Worm (Caenorhabditis elegans): Measurements from ENCODE around the gene cyc-2.1.
"Not testable (repeated sequence)": the region's sequence is repeated elsewhere in the genome, so short reads cannot be mapped to it uniquely, and the experiment has no call there.

cyc-2.1 gene

ce11 chrIV:4725478-4725920, 23.3 kb downstream of the cyc-2.1 start (continued):
- TF ChIP-seq pha-4 (GFP tag; IDR thresholded peaks at IDR 0.05) (peak; percentile 99), hlh-11 (tag; optimal IDR thresholded peaks at IDR 0.05) (peak; percentile 86), nhr-102 (tag; optimal IDR thresholded peaks at IDR 0.05) (peak; percentile 96), T20F7.1 (GFP tag; optimal IDR thresholded peaks at IDR 0.05) (peak; percentile 91), F44E2.7 (GFP tag; IDR thresholded peaks at IDR 0.05) (peak; percentile 92), nhr-11 (tag; optimal IDR thresholded peaks at IDR 0.05) (peak; percentile 30), F49E8.2 (tag; optimal IDR thresholded peaks at IDR 0.05; ENCODE audit: borderline replicate concordance) (peak; percentile 49), jun-1 (tag; optimal IDR thresholded peaks at IDR 0.05) (peak; percentile 1), egl-43 (GFP tag; IDR thresholded peaks at IDR 0.05) (peak; percentile 99), lsy-2 (tag; optimal IDR thresholded peaks at IDR 0.05) (peak; percentile 96 to 97), lin-15B (tag; optimal IDR thresholded peaks at IDR 0.05) (peak; percentile 13), lin-38 (GFP tag; IDR thresholded peaks at IDR 0.05) (peak; percentile 100), zfp-2 (tag; optimal IDR thresholded peaks at IDR 0.05) (peak; percentile 82), nhr-77 (tag; optimal IDR thresholded peaks at IDR 0.05) (peak; percentile 59), dmd-8 (GFP tag; IDR thresholded peaks at IDR 0.05) (peak; percentile 81), saeg-2 (GFP tag; IDR thresholded peaks at IDR 0.05) (peak; percentile 100), ceh-20 (GFP tag; IDR thresholded peaks at IDR 0.05) (peak; percentile 100), nhr-42 (GFP tag; IDR thresholded peaks at IDR 0.05) (peak; percentile 100), zip-2 (tag; optimal IDR thresholded peaks at IDR 0.05) (peak; percentile 27), ctbp-1 (GFP tag; IDR thresholded peaks at IDR 0.05) (peak; percentile 99), snpc-1.2 (GFP tag; IDR thresholded peaks at IDR 0.05) (peak; percentile 93), daf-19 (GFP tag; conservative IDR thresholded peaks at IDR 0.05) (peak; percentile 99)
- TF ChIP-seq pha-4 (tag; optimal IDR thresholded peaks at IDR 0.05): not testable (repeated sequence)

DNA sequence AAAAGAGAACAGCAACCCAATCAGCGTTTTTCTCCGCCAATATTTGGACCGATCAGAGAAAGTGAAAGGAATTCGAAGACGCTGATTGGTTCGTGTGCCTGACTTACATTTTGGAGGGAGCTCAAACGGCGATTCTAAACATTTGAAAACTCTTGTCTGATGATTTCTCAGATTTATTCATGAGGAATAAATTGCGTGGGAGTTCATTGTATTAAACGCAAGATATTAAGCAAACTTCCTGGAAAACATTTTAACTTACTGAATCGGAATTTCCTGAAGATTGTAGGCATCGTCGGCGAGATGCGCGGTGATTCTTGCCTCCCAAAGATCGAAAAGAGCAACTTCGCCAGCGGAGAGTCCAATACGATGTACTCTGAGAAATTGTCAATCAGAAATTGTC, 24.2 kb downstream of the cyc-2.1 start, which contains the start of gene K08F11.1:
TSS of gene K08F11.1 (plus strand) at position 301 of the 400 bp plus-strand sequence.
- TF ChIP-seq Y105C5A.15 (GFP tag; IDR thresholded peaks at IDR 0.05) (no peak), ceh-28 (tag; optimal IDR thresholded peaks at IDR 0.05) (no peak), nhr-10 (tag; optimal IDR thresholded peaks at IDR 0.05) (no peak), Y48G9A.11 (GFP tag; IDR thresholded peaks at IDR 0.05) (no peak), zip-2 (tag; optimal IDR thresholded peaks at IDR 0.05) (no peak)

- no peak for TF ChIP-seq pha-4 (GFP tag; IDR thresholded peaks at IDR 0.05)
- no peak for TF ChIP-seq pha-4 (tag; optimal IDR thresholded peaks at IDR 0.05)
- TF ChIP-seq unc-62 (GFP tag; optimal IDR thresholded peaks at IDR 0.05 in 1 of 2): peak in 1 of 2 experiments; percentile 61
- no peak for TF ChIP-seq unc-62 (tag; optimal IDR thresholded peaks at IDR 0.05)
- no peak for TF ChIP-seq Y48G9A.11 (GFP tag; IDR thresholded peaks at IDR 0.05)
- no peak for TF ChIP-seq lsy-2 (tag; optimal IDR thresholded peaks at IDR 0.05)
- no peak for TF ChIP-seq tag-97 (GFP tag; IDR thresholded peaks at IDR 0.05)
Observed at ce11 chrIV:4723687-4724086, 25.1 kb downstream of the cyc-2.1 start.

DNA sequence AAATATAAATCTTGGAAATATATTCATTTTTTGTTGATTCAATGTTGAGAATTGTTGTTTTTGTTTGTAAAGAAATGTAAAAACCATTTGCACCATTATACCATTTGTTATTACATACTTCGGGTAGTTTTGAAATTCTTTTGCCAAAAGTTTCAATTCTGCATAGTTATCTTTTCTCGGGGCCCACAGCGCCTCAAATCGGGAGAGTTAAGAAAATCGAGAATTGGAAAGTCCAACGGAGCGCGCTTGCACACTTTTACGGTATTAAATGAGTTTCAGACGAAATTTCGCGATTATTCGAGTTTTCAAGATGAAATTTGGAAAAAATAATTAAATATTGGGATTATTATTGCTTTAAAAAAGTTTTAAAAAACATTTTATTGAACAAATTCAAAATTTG, 27.6 kb downstream of the cyc-2.1 start:
- peak; percentile 72 for TF ChIP-seq lin-38 (GFP tag; IDR thresholded peaks at IDR 0.05)

DNA sequence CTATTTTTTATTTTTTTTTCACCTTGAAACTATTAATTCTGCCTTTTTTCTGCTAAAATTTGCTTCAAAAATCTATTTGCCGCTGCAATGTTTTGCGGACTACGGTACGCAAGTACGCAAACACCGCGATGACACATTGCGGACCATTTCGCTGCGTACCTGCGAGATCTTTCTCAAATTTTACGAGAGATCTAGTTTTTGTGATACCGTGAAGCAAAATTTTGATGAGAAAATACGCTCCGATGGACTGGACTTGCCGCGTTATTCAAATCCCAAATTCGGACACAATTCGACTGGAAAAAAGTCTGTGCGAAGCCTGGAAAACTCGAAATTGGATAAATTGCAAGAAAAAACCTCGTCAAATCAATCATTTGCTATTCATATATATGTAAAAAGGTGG, 28.3 kb downstream of the cyc-2.1 start:
- peak; percentile 59; the same call in 1 of the 2 replicates for TF ChIP-seq nhr-41 (GFP tag; IDR thresholded peaks at IDR 0.05)
- peak; percentile 58; the same call in 1 of the 2 replicates for TF ChIP-seq snpc-1.2 (GFP tag; IDR thresholded peaks at IDR 0.05)
- peak; percentile 99 for TF ChIP-seq lin-38 (GFP tag; IDR thresholded peaks at IDR 0.05)
- TF ChIP-seq ZK337.2 (GFP tag; IDR thresholded peaks at IDR 0.05): peak; percentile 95
- TF ChIP-seq hmg-1.1 (GFP tag; IDR thresholded peaks at IDR 0.05): peak; percentile 98
- TF ChIP-seq dmd-9 (GFP tag; IDR thresholded peaks at IDR 0.05): peak; percentile 97
- TF ChIP-seq dmd-6 (GFP tag; IDR thresholded peaks at IDR 0.05): peak; percentile 96
- peak; percentile 24 for TF ChIP-seq mxl-3 (GFP tag; optimal IDR thresholded peaks at IDR 0.05)
- peak; percentile 95 for TF ChIP-seq php-3 (GFP tag; IDR thresholded peaks at IDR 0.05)
- peak; percentile 83; the same call in 1 of the 2 replicates for TF ChIP-seq tag-97 (GFP tag; IDR thresholded peaks at IDR 0.05)
- TF ChIP-seq spr-1 (tag; optimal IDR thresholded peaks at IDR 0.05): peak; percentile 14
- TF ChIP-seq ctbp-1 (GFP tag; IDR thresholded peaks at IDR 0.05): peak; percentile 96
- TF ChIP-seq T26A8.4 (GFP tag; IDR thresholded peaks at IDR 0.05): peak; percentile 97
- TF ChIP-seq mdt-29 (GFP tag; IDR thresholded peaks at IDR 0.05): peak; percentile 92
- peak; percentile 99 for TF ChIP-seq nhr-42 (GFP tag; IDR thresholded peaks at IDR 0.05)
- peak; percentile 91 for TF ChIP-seq Y75B8A.6 (GFP tag; IDR thresholded peaks at IDR 0.05)
- TF ChIP-seq mxl-2 (GFP tag; conservative IDR thresholded peaks at IDR 0.05): peak; percentile 65; the same call in 1 of the 2 replicates
- TF ChIP-seq daf-8 (GFP tag; IDR thresholded peaks at IDR 0.05): peak; percentile 74; the same call in 1 of the 2 replicates
- peak; percentile 93 for TF ChIP-seq pha-4 (GFP tag; IDR thresholded peaks at IDR 0.05)
- TF ChIP-seq pha-4 (tag; optimal IDR thresholded peaks at IDR 0.05): not testable (repeated sequence)

Data from whole organism, L4 larva.